Fruit fly (Drosophila melanogaster) whole organism, embryonic: ENCODE measurements around the gene CG13408.

Experiments
- CG13123 ChIP-seq: fragments of 200-800 bp; sonication (Bioruptor generic); optimal IDR thresholded peaks from 2 replicates; lab custom pipeline; 2016; ENCODE audit warnings: missing biosample characterization, missing genetic modification characterization
- CG3407 ChIP-seq: fragments of 200-800 bp; sonication (Bioruptor generic); optimal IDR thresholded peaks from 2 replicates; lab custom pipeline; 2018; ENCODE audit warnings: missing biosample characterization, mild to moderate bottlenecking, missing genetic modification characterization
- fd64A ChIP-seq: fragments of 200-800 bp; sonication (Bioruptor generic); optimal IDR thresholded peaks from 3 replicates; lab custom pipeline; 2018; ENCODE audit warnings: missing biosample characterization, mild to moderate bottlenecking, missing genetic modification characterization
- h ChIP-seq: fragments of >200 bp; optimal IDR thresholded peaks from 2 replicates; lab custom pipeline; 2017

DNA sequence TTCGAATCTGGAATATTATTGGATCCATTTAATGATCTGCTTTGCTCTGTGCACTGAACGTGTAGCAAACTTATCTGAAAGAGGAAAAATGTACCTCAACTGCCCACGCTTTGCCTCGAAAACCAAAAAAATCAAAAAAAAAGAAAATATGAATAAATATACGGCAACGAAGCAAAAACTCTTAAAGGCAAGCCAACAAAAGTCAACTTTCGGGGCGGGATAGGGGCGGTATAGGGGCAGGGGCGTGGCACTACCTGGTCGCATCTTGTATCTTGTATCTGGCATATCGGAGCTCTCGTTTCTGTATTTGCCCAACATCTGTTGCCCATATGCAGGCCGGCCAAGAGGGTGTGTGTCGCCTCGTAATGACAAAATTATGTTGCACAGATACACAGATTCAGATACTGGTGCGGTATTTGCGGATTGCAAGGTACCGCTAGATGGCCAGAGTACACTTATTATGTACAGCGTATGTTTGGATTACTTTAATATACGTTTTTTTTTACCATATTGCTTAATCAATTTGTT, 35.7 kb upstream of the CG13408 start:
- TF ChIP-seq h (lab: Kevin White, UChicago) = no peak
- TF ChIP-seq fd64A = no peak
- TF ChIP-seq CG3407 (GFP tag; lab: Kevin White, UChicago) = no peak
- no peak for TF ChIP-seq CG13123 (GFP tag; lab: Kevin White, UChicago)
